Fruit fly (Drosophila melanogaster) whole organism, embryonic: ENCODE measurements around the gene CG2104.

Experiments
- CG10274 ChIP-seq: fragments of 200-800 bp; sonication (Bioruptor generic); optimal IDR thresholded peaks from 3 replicates; lab custom pipeline; 2017; ENCODE audit warnings: missing biosample characterization, mild to moderate bottlenecking, missing genetic modification characterization
- CG10979 ChIP-seq: fragments of 200-800 bp; sonication (Bioruptor generic); optimal IDR thresholded peaks from 2 replicates; lab custom pipeline; 2018; ENCODE audit warnings: missing biosample characterization, mild to moderate bottlenecking, missing genetic modification characterization, moderate library complexity
- CG11456 ChIP-seq: fragments of 200-800 bp; sonication (Bioruptor generic); IDR thresholded peaks from 3 replicates; pipeline ENCODE4 v1.3.6; 2022; ENCODE audit warnings: missing biosample characterization, missing genetic modification characterization
- CG12299 ChIP-seq: fragments of 200-800 bp; sonication (Bioruptor generic); optimal IDR thresholded peaks from 2 replicates; lab custom pipeline; 2018; ENCODE audit warnings: missing biosample characterization, mild to moderate bottlenecking, missing genetic modification characterization
- CG15011 ChIP-seq: fragments of 200-800 bp; sonication (Bioruptor generic); optimal IDR thresholded peaks from 3 replicates; lab custom pipeline; 2018; ENCODE audit warnings: missing biosample characterization, mild to moderate bottlenecking, missing genetic modification characterization
- CG15601 ChIP-seq: fragments of 200-800 bp; sonication (Bioruptor generic); optimal IDR thresholded peaks from 3 replicates; lab custom pipeline; 2019; ENCODE audit warnings: missing biosample characterization, mild to moderate bottlenecking, missing genetic modification characterization, moderate library complexity
- CG17361 ChIP-seq: fragments of 200-800 bp; sonication (Bioruptor generic); IDR thresholded peaks from 3 replicates; pipeline ENCODE4 v1.3.6; 2022; ENCODE audit warnings: missing biosample characterization, missing genetic modification characterization
- CG17612 ChIP-seq: fragments of 200-800 bp; sonication (Bioruptor generic); IDR thresholded peaks from 2 replicates; pipeline ENCODE4 v1.3.6; 2022; ENCODE audit warnings: missing biosample characterization, missing genetic modification characterization
- CG18262 ChIP-seq: fragments of 200-800 bp; optimal IDR thresholded peaks from 3 replicates; lab custom pipeline; 2019; ENCODE audit warnings: missing biosample characterization, mild to moderate bottlenecking, missing genetic modification characterization, moderate library complexity
- CG2116 ChIP-seq: fragments of 200-800 bp; sonication (Bioruptor generic); optimal IDR thresholded peaks from 3 replicates; lab custom pipeline; 2018; ENCODE audit warnings: missing biosample characterization, mild to moderate bottlenecking, missing genetic modification characterization
- CG2712 ChIP-seq: fragments of 200-800 bp; optimal IDR thresholded peaks from 3 replicates; lab custom pipeline; 2019; ENCODE audit warnings: missing biosample characterization, mild to moderate bottlenecking, missing genetic modification characterization, moderate library complexity
- CG30403 ChIP-seq: fragments of 200-800 bp; sonication (Bioruptor generic); optimal IDR thresholded peaks from 3 replicates; lab custom pipeline; 2016; ENCODE audit warnings: missing biosample characterization, missing genetic modification characterization
- CG31441 ChIP-seq: fragments of 200-800 bp; sonication (Bioruptor generic); IDR thresholded peaks from 2 replicates; pipeline ENCODE4 v1.3.6; 2022; ENCODE audit warnings: missing biosample characterization, missing genetic modification characterization
- CG34422 ChIP-seq: fragments of 200-800 bp; sonication (Bioruptor generic); IDR thresholded peaks from 3 replicates; pipeline ENCODE4 v1.3.6; 2022; ENCODE audit warnings: missing biosample characterization, missing genetic modification characterization
- CG6683 ChIP-seq: fragments of 200-800 bp; sonication (Bioruptor generic); optimal IDR thresholded peaks from 2 replicates; lab custom pipeline; 2017; ENCODE audit warnings: missing biosample characterization, mild to moderate bottlenecking, missing genetic modification characterization, missing genetic modification reagents
- CG6689 ChIP-seq: fragments of 200-800 bp; sonication (Bioruptor generic); IDR thresholded peaks from 2 replicates; pipeline ENCODE4 v1.3.6; 2022; ENCODE audit warnings: missing biosample characterization, missing genetic modification characterization
- CG7745 ChIP-seq: fragments of 200-800 bp; sonication (Bioruptor generic); optimal IDR thresholded peaks from 2 replicates; lab custom pipeline; 2018; ENCODE audit warnings: missing biosample characterization, mild to moderate bottlenecking, missing genetic modification characterization, moderate library complexity
- CG8290 ChIP-seq, 3 experiments: fragments of 200-800 bp; sonication (Bioruptor generic); optimal IDR thresholded peaks; 2 replicates each; lab custom pipeline; 2016 to 2019; ENCODE audit warnings: missing biosample characterization in 3 of 3, missing genetic modification characterization in 3 of 3, mild to moderate bottlenecking in 2 of 3, moderate library complexity in 1 of 3
- CG9437 ChIP-seq: fragments of 200-800 bp; sonication (Bioruptor generic); optimal IDR thresholded peaks from 2 replicates; lab custom pipeline; 2018; ENCODE audit warnings: missing biosample characterization, mild to moderate bottlenecking, missing genetic modification characterization
- CG9817 ChIP-seq: fragments of 200-800 bp; sonication (Bioruptor generic); optimal IDR thresholded peaks from 2 replicates; lab custom pipeline; 2018; ENCODE audit warnings: missing biosample characterization, mild to moderate bottlenecking, missing genetic modification characterization, moderate library complexity
- Camta ChIP-seq: fragments of 200-800 bp; sonication (Bioruptor generic); optimal IDR thresholded peaks from 2 replicates; lab custom pipeline; 2016; ENCODE audit warnings: missing biosample characterization, missing genetic modification characterization
- CkIIα-i1 ChIP-seq: fragments of 200-800 bp; sonication (Bioruptor generic); IDR thresholded peaks from 2 replicates; pipeline ENCODE4 v1.3.6; 2022; ENCODE audit warnings: missing biosample characterization, missing genetic modification characterization
- Doc2 ChIP-seq: fragments of 200-800 bp; sonication (Bioruptor generic); IDR thresholded peaks from 2 replicates; pipeline ENCODE4 v1.3.6; 2022; ENCODE audit warnings: missing biosample characterization, missing genetic modification characterization
- Doc3 ChIP-seq: fragments of 200-800 bp; sonication (Bioruptor generic); IDR thresholded peaks from 3 replicates; pipeline ENCODE4 v1.3.6; 2022; ENCODE audit warnings: missing biosample characterization, missing genetic modification characterization; ENCODE audit not compliant: partially characterized antibody
- E2f1 ChIP-seq: fragments of 200-800 bp; sonication (Bioruptor generic); IDR thresholded peaks from 2 replicates; pipeline ENCODE4 v1.3.6; 2022; ENCODE audit warnings: missing biosample characterization, missing genetic modification characterization
- H15 ChIP-seq: fragments of 200-800 bp; sonication (Bioruptor generic); IDR thresholded peaks from 3 replicates; pipeline ENCODE4 v1.3.6; 2022; ENCODE audit warnings: missing biosample characterization, missing genetic modification characterization
- MBD-R2 ChIP-seq: fragments of 200-800 bp; sonication (Bioruptor generic); IDR thresholded peaks from 2 replicates; pipeline ENCODE4 v1.3.6; 2022; ENCODE audit warnings: missing biosample characterization, missing genetic modification characterization
- NC2α ChIP-seq: fragments of 200-800 bp; sonication (Bioruptor generic); optimal IDR thresholded peaks from 2 replicates; lab custom pipeline; 2016; ENCODE audit warnings: missing biosample characterization, missing genetic modification characterization
- NK7.1 ChIP-seq: fragments of 200-800 bp; sonication (Bioruptor generic); optimal IDR thresholded peaks from 3 replicates; lab custom pipeline; 2016; ENCODE audit warnings: missing biosample characterization, missing genetic modification characterization
- Ptx1 ChIP-seq: fragments of 200-800 bp; sonication (Bioruptor generic); IDR thresholded peaks from 2 replicates; pipeline ENCODE4 v1.3.6; 2022; ENCODE audit warnings: missing biosample characterization, missing genetic modification characterization
- Sry-δ ChIP-seq: fragments of 200-800 bp; sonication (Bioruptor generic); optimal IDR thresholded peaks from 2 replicates; lab custom pipeline; 2016; ENCODE audit warnings: missing biosample characterization, missing genetic modification characterization
- Stat92E ChIP-seq, 3 experiments: fragments of >200 bp in 2 of 3; fragments of 200-800 bp in 1 of 3; sonication (Bioruptor generic) in 1 of 3; optimal IDR thresholded peaks; 2 replicates each; lab custom pipeline; 2017 to 2019; ENCODE audit warnings: missing biosample characterization in 3 of 3, missing genetic modification characterization in 3 of 3, mild to moderate bottlenecking in 1 of 3, moderate library complexity in 1 of 3
- Usf ChIP-seq: fragments of 200-800 bp; sonication (Bioruptor generic); optimal IDR thresholded peaks from 2 replicates; lab custom pipeline; 2017; ENCODE audit warnings: missing genotype, missing biosample characterization, missing genetic modification characterization
- Xbp1 ChIP-seq: fragments of 200-800 bp; sonication (Bioruptor generic); optimal IDR thresholded peaks from 3 replicates; lab custom pipeline; 2016; ENCODE audit warnings: missing biosample characterization, mild to moderate bottlenecking, missing genetic modification characterization
- ac ChIP-seq: fragments of 200-800 bp; sonication (Bioruptor generic); optimal IDR thresholded peaks from 3 replicates; lab custom pipeline; 2017; ENCODE audit warnings: missing biosample characterization, mild to moderate bottlenecking, missing genetic modification characterization
- br ChIP-seq: fragments of >200 bp; optimal IDR thresholded peaks from 2 replicates; lab custom pipeline; 2017
- chinmo ChIP-seq: fragments of 200-800 bp; sonication (Bioruptor generic); IDR thresholded peaks from 4 replicates; pipeline ENCODE4 v1.3.6; 2022; ENCODE audit warnings: missing biosample characterization, missing genetic modification characterization; ENCODE audit not compliant: partially characterized antibody
- dysf ChIP-seq: fragments of 200-800 bp; sonication (Bioruptor generic); IDR thresholded peaks from 3 replicates; pipeline ENCODE4 v1.3.6; 2022; ENCODE audit warnings: missing biosample characterization, missing genetic modification characterization
- eyg ChIP-seq: fragments of 200-800 bp; sonication (Bioruptor generic); optimal IDR thresholded peaks from 3 replicates; lab custom pipeline; 2016; ENCODE audit warnings: missing biosample characterization, missing genetic modification characterization
- gfzf ChIP-seq: fragments of 200-800 bp; sonication (Bioruptor generic); optimal IDR thresholded peaks from 2 replicates; lab custom pipeline; 2016; ENCODE audit warnings: missing biosample characterization, mild to moderate bottlenecking, missing genetic modification characterization, moderate library complexity
- grn ChIP-seq: fragments of 200-800 bp; sonication (Bioruptor generic); optimal IDR thresholded peaks from 3 replicates; lab custom pipeline; 2017; ENCODE audit warnings: missing biosample characterization, missing genetic modification characterization
- h ChIP-seq: fragments of >200 bp; optimal IDR thresholded peaks from 2 replicates; lab custom pipeline; 2017
- hbn ChIP-seq: fragments of 200-800 bp; sonication (Bioruptor generic); IDR thresholded peaks from 2 replicates; pipeline ENCODE4 v1.3.6; 2022; ENCODE audit warnings: missing biosample characterization, missing genetic modification characterization; ENCODE audit not compliant: partially characterized antibody
- hkb ChIP-seq, 2 experiments: fragments of 200-800 bp in 1 of 2; fragments of >200 bp in 1 of 2; sonication (Bioruptor generic) in 1 of 2; IDR thresholded peaks in 1 of 2; optimal IDR thresholded peaks in 1 of 2; 2 replicates each; pipeline versions ENCODE4 v1.3.6 to Lab custom; 2017 to 2022; ENCODE audit warnings: missing biosample characterization in 1 of 2, missing genetic modification characterization in 1 of 2
- ind ChIP-seq: fragments of 200-800 bp; sonication (Bioruptor generic); optimal IDR thresholded peaks from 3 replicates; lab custom pipeline; 2016; ENCODE audit warnings: missing biosample characterization, missing genetic modification characterization
- lilli ChIP-seq: fragments of 200-800 bp; sonication (Bioruptor generic); optimal IDR thresholded peaks from 3 replicates; lab custom pipeline; 2016; ENCODE audit warnings: missing biosample characterization, missing genetic modification characterization
- mirr ChIP-seq: fragments of 200-800 bp; sonication (Bioruptor generic); optimal IDR thresholded peaks from 3 replicates; lab custom pipeline; 2018; ENCODE audit warnings: missing biosample characterization, mild to moderate bottlenecking, missing genetic modification characterization
- ranshi ChIP-seq: fragments of 200-800 bp; sonication (Bioruptor generic); IDR thresholded peaks from 2 replicates; pipeline ENCODE4 v1.3.6; 2022; ENCODE audit warnings: missing biosample characterization, missing genetic modification characterization
- sima ChIP-seq: fragments of 200-800 bp; sonication (Bioruptor generic); optimal IDR thresholded peaks from 2 replicates; lab custom pipeline; 2016; ENCODE audit warnings: missing biosample characterization, missing genetic modification characterization

CG2104 gene

DNA sequence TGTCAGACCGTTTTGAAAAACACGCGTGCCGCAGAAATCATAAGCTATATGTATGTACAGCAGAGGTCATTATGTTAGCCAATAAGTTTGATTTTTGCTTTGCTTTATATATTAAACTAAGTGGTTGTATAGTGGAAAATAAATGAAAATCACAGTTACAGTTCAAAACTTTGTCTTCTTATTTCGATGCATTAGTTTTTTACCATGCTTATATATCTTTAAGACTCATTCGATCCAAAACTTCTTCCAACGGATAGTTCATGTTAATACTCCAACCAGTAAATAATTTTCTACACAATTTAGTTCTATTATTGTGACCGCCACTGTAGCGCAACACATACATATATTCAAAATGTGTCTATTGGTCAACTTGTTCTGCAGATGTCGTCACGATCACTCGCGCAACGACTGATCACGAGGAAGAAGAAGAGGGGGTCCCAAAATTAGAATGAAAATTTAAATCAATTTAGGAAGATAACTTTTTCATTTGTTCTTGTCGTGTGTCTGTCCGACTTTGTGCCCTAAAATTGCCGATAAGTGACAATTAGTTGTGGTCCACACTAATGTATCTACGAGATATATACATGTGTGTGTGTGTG, 12.5 kb upstream of the CG2104 start (continued):
- TF ChIP-seq grn (GFP tag; lab: Kevin White, UChicago) (no peak), CG30403 (GFP tag; lab: Kevin White, UChicago) (peak; percentile 69), CG17612 (GFP tag; lab: Robert Waterston, UW) (no peak), CG10979 (peak; percentile 80), h (lab: Kevin White, UChicago) (no peak), CG34422 (GFP tag; lab: Robert Waterston, UW) (peak; percentile 53; the same call in 2 of the 3 replicates), sima (GFP tag; lab: Kevin White, UChicago) (no peak), ind (GFP tag; lab: Kevin White, UChicago) (peak; percentile 42), NK7.1 (GFP tag; lab: Kevin White, UChicago) (no peak), lilli (GFP tag; lab: Kevin White, UChicago) (peak; percentile 57), CG6683 (GFP tag; lab: Kevin White, UChicago) (no peak), CkIIα-i1 (GFP tag; lab: Robert Waterston, UW) (no peak), E2f1 (GFP tag; lab: Robert Waterston, UW) (peak; percentile 29; the same call in 1 of the 2 replicates), CG17361 (no peak; the same call in 2 of the 3 replicates), br (lab: Kevin White, UChicago) (no peak), CG7745 (no peak), dysf (peak; percentile 70), Doc2 (GFP tag; lab: Robert Waterston, UW) (no peak), hkb (optimal IDR thresholded peaks at IDR 0.05; lab: Kevin White, UChicago) (no peak), hkb (GFP tag; IDR thresholded peaks at IDR 0.05; lab: Robert Waterston, UW) (peak; percentile 25; the same call in 1 of the 2 replicates), NC2α (GFP tag; lab: Kevin White, UChicago) (no peak), MBD-R2 (GFP tag; lab: Robert Waterston, UW) (no peak), CG11456 (GFP tag; lab: Robert Waterston, UW) (no peak), CG31441 (GFP tag; lab: Robert Waterston, UW) (peak; percentile 82), CG2712 (tag; lab: Kevin White, UChicago) (peak; percentile 86), CG6689 (peak; percentile 63; the same call in 1 of the 2 replicates), gfzf (GFP tag; lab: Kevin White, UChicago) (no peak), CG15011 (GFP tag; lab: Kevin White, UChicago) (peak; percentile 47), Xbp1 (GFP tag; lab: Kevin White, UChicago) (peak; percentile 56), Doc3 (GFP tag; lab: Robert Waterston, UW) (no peak), CG15601 (tag; lab: Kevin White, UChicago) (no peak), CG9437 (GFP tag; lab: Kevin White, UChicago) (peak; percentile 59), CG12299 (peak; percentile 44), CG9817 (tag; lab: Kevin White, UChicago) (peak; percentile 57), CG2116 (GFP tag; lab: Kevin White, UChicago) (peak; percentile 0), CG18262 (tag; lab: Kevin White, UChicago) (peak; percentile 86), mirr (GFP tag; lab: Kevin White, UChicago) (peak; percentile 40), hbn (GFP tag; lab: Robert Waterston, UW) (no peak), Camta (GFP tag; lab: Kevin White, UChicago) (peak; percentile 36), CG10274 (GFP tag; lab: Kevin White, UChicago) (peak; percentile 19), Ptx1 (GFP tag; lab: Robert Waterston, UW) (peak; percentile 47; the same call in 1 of the 2 replicates), Stat92E (GFP tag; optimal IDR thresholded peaks at IDR 0.05; lab: Kevin White, UChicago) (peak in 1 of 3 experiments; percentile 33), Sry-δ (GFP tag; lab: Kevin White, UChicago) (no peak), ac (no peak), eyg (GFP tag; lab: Kevin White, UChicago) (no peak), ranshi (GFP tag; lab: Robert Waterston, UW) (0 out of 2 replicates have a peak, but pooled peaks have one; percentile 18), chinmo (GFP tag; lab: Robert Waterston, UW) (no peak), Usf (peak; percentile 25), CG8290 (GFP tag; optimal IDR thresholded peaks at IDR 0.05; lab: Kevin White, UChicago) (no peak), CG8290 (tag; optimal IDR thresholded peaks at IDR 0.05; lab: Kevin White, UChicago) (no peak), H15 (0 out of 3 replicates have a peak, but pooled peaks have one; percentile 25)
